Worm (Caenorhabditis elegans) whole organism, midembryonic: ENCODE data around the gene pdi-1.

ENCODE experiments used
- T22C8.4 ChIP-seq: fragments of 200-800 bp; sonication (Bioruptor generic); IDR thresholded peaks from 2 replicates; pipeline ENCODE4 v1.3.6; 2022; ENCODE audit warnings: missing genetic modification characterization, missing compliant biosample characterization
- cog-1 ChIP-seq: sonication (generic microtip); optimal IDR thresholded peaks from 2 replicates; lab custom pipeline; 2016; ENCODE audit warnings: missing genetic modification characterization, missing compliant biosample characterization
- flt-1 ChIP-seq: fragments of 200-800 bp; sonication (Bioruptor generic); IDR thresholded peaks from 2 replicates; pipeline ENCODE4 v1.3.6; 2022; ENCODE audit warnings: missing genetic modification characterization, missing compliant biosample characterization
- klf-2 ChIP-seq: fragments of 200-800 bp; sonication (Bioruptor generic); conservative IDR thresholded peaks from 2 replicates; pipeline ENCODE4 v1.3.6; 2022; ENCODE audit warnings: missing genetic modification reagents, missing genetic modification characterization, missing compliant biosample characterization
- med-1 ChIP-seq: sonication (generic microtip); optimal IDR thresholded peaks from 2 replicates; lab custom pipeline; 2017; ENCODE audit warnings: missing genetic modification characterization, mild to moderate bottlenecking, missing compliant biosample characterization, antibody characterized with exemption, missing genetic modification reagents; ENCODE audit not compliant: insufficient read depth
- ref-1 ChIP-seq: fragments of 200-800 bp; sonication (Bioruptor generic); conservative IDR thresholded peaks from 2 replicates; pipeline ENCODE4 v1.3.6; 2022; ENCODE audit warnings: missing genetic modification reagents, missing genetic modification characterization, missing compliant biosample characterization
- tab-1 ChIP-seq: fragments of 200-800 bp; sonication (Bioruptor generic); IDR thresholded peaks from 2 replicates; pipeline ENCODE4 v1.3.6; 2022; ENCODE audit warnings: missing genetic modification characterization, missing compliant biosample characterization
- ztf-23 ChIP-seq: fragments of 200-800 bp; sonication (Bioruptor generic); IDR thresholded peaks from 2 replicates; pipeline ENCODE4 v1.3.6; 2022; ENCODE audit warnings: missing genetic modification reagents, missing genetic modification characterization, missing compliant biosample characterization
- ztf-29 ChIP-seq: fragments of 200-800 bp; sonication (Bioruptor generic); IDR thresholded peaks from 2 replicates; pipeline ENCODE4 v1.3.6; 2022; ENCODE audit warnings: missing genetic modification reagents, missing genetic modification characterization, missing compliant biosample characterization

Gene pdi-1

ce11 chrIII:3734007-3734406, 32.7 kb upstream of the pdi-1 start, which contains the start of gene F34D10.3:
F34D10.3 (plus strand) TSS chrIII:3734255.
- TF ChIP-seq klf-2 (GFP tag; lab: Robert Waterston, UW) (no peak), ref-1 (GFP tag; lab: Robert Waterston, UW) (no peak), flt-1 (GFP tag; lab: Robert Waterston, UW) (no peak), tab-1 (GFP tag; lab: Robert Waterston, UW) (no peak), med-1 (GFP tag; lab: Kevin White, UChicago) (no peak), cog-1 (tag; lab: Kevin White, UChicago) (no peak), T22C8.4 (GFP tag; lab: Robert Waterston, UW) (no peak), ztf-29 (GFP tag; lab: Robert Waterston, UW) (no peak), ztf-23 (GFP tag; lab: Robert Waterston, UW) (no peak)

ce11 chrIII:3730475-3730874, 29.2 kb upstream of the pdi-1 start, which contains the start of gene F34D10.8:
F34D10.8 (plus strand) TSS chrIII:3730775.
- TF ChIP-seq flt-1 (GFP tag; lab: Robert Waterston, UW) = no peak
- TF ChIP-seq tab-1 (GFP tag; lab: Robert Waterston, UW) = no peak
- no peak for TF ChIP-seq med-1 (GFP tag; lab: Kevin White, UChicago)
- TF ChIP-seq ref-1 (GFP tag; lab: Robert Waterston, UW) = no peak
- TF ChIP-seq ztf-29 (GFP tag; lab: Robert Waterston, UW) = no peak
- TF ChIP-seq cog-1 (tag; lab: Kevin White, UChicago) = no peak
- no peak for TF ChIP-seq ztf-23 (GFP tag; lab: Robert Waterston, UW)
- no peak for TF ChIP-seq klf-2 (GFP tag; lab: Robert Waterston, UW)
- no peak for TF ChIP-seq T22C8.4 (GFP tag; lab: Robert Waterston, UW)

- no peak for TF ChIP-seq cog-1 (tag; lab: Kevin White, UChicago)
- TF ChIP-seq med-1 (GFP tag; lab: Kevin White, UChicago) = no peak
- no peak for TF ChIP-seq flt-1 (GFP tag; lab: Robert Waterston, UW)
- no peak for TF ChIP-seq ztf-29 (GFP tag; lab: Robert Waterston, UW)
- no peak for TF ChIP-seq ref-1 (GFP tag; lab: Robert Waterston, UW)
- no peak for TF ChIP-seq klf-2 (GFP tag; lab: Robert Waterston, UW)
- TF ChIP-seq tab-1 (GFP tag; lab: Robert Waterston, UW) = no peak
- no peak for TF ChIP-seq ztf-23 (GFP tag; lab: Robert Waterston, UW)
- TF ChIP-seq T22C8.4 (GFP tag; lab: Robert Waterston, UW) = no peak
Measured at ce11 chrIII:3729520-3729919, 28.3 kb upstream of the pdi-1 start, which contains the start of gene F34D10.9. F34D10.9 (minus strand) TSS chrIII:3729620.

- TF ChIP-seq T22C8.4 (GFP tag; lab: Robert Waterston, UW) (no peak), med-1 (GFP tag; lab: Kevin White, UChicago) (no peak), tab-1 (GFP tag; lab: Robert Waterston, UW) (no peak)
Measured at ce11 chrIII:3726443-3726842, 25.2 kb upstream of the pdi-1 start, which contains the start of gene gldi-5. gldi-5 (minus strand) TSS chrIII:3726500.

ce11 chrIII:3724880-3725279, 23.6 kb upstream of the pdi-1 start, which contains the start of gene C14B1.12:
C14B1.12 (minus strand) TSS chrIII:3724980.
- TF ChIP-seq klf-2 (GFP tag; lab: Robert Waterston, UW) (no peak), ztf-29 (GFP tag; lab: Robert Waterston, UW) (no peak), med-1 (GFP tag; lab: Kevin White, UChicago) (no peak), flt-1 (GFP tag; lab: Robert Waterston, UW) (no peak), tab-1 (GFP tag; lab: Robert Waterston, UW) (no peak), ref-1 (GFP tag; lab: Robert Waterston, UW) (no peak), cog-1 (tag; lab: Kevin White, UChicago) (no peak), ztf-23 (GFP tag; lab: Robert Waterston, UW) (no peak), T22C8.4 (GFP tag; lab: Robert Waterston, UW) (no peak)

ce11 chrIII:3723726-3724125, 22.5 kb upstream of the pdi-1 start:
- TF ChIP-seq klf-2 (GFP tag; lab: Robert Waterston, UW) = no peak
- no peak for TF ChIP-seq tab-1 (GFP tag; lab: Robert Waterston, UW)

- no peak for TF ChIP-seq cog-1 (tag; lab: Kevin White, UChicago)
- no peak for TF ChIP-seq ztf-23 (GFP tag; lab: Robert Waterston, UW)
- no peak for TF ChIP-seq ref-1 (GFP tag; lab: Robert Waterston, UW)
- TF ChIP-seq tab-1 (GFP tag; lab: Robert Waterston, UW) = no peak
- no peak for TF ChIP-seq med-1 (GFP tag; lab: Kevin White, UChicago)
- no peak for TF ChIP-seq T22C8.4 (GFP tag; lab: Robert Waterston, UW)
- TF ChIP-seq klf-2 (GFP tag; lab: Robert Waterston, UW) = no peak
Measured at ce11 chrIII:3719564-3719963, 18.3 kb upstream of the pdi-1 start, which contains the start of gene C14B1.8. C14B1.8 (minus strand) TSS chrIII:3719680.

- TF ChIP-seq T22C8.4 (GFP tag; lab: Robert Waterston, UW) (no peak), klf-2 (GFP tag; lab: Robert Waterston, UW) (0 out of 2 replicates have a peak, but pooled peaks have one; percentile 51), ztf-23 (GFP tag; lab: Robert Waterston, UW) (0 out of 2 replicates have a peak, but pooled peaks have one; percentile 32), ztf-29 (GFP tag; lab: Robert Waterston, UW) (no peak), ref-1 (GFP tag; lab: Robert Waterston, UW) (no peak), tab-1 (GFP tag; lab: Robert Waterston, UW) (no peak), cog-1 (tag; lab: Kevin White, UChicago) (peak; percentile 24), flt-1 (GFP tag; lab: Robert Waterston, UW) (no peak), med-1 (GFP tag; lab: Kevin White, UChicago) (no peak)
Measured at ce11 chrIII:3716073-3716659, 14.9 kb upstream of the pdi-1 start.

ce11 chrIII:3713163-3713562, 11.9 kb upstream of the pdi-1 start, which contains the start of gene nrde-1:
nrde-1 (plus strand) TSS chrIII:3713463.
- TF ChIP-seq ref-1 (GFP tag; lab: Robert Waterston, UW) (no peak), med-1 (GFP tag; lab: Kevin White, UChicago) (no peak), T22C8.4 (GFP tag; lab: Robert Waterston, UW) (no peak), flt-1 (GFP tag; lab: Robert Waterston, UW) (no peak), cog-1 (tag; lab: Kevin White, UChicago) (no peak), ztf-29 (GFP tag; lab: Robert Waterston, UW) (no peak), tab-1 (GFP tag; lab: Robert Waterston, UW) (no peak), ztf-23 (GFP tag; lab: Robert Waterston, UW) (no peak), klf-2 (GFP tag; lab: Robert Waterston, UW) (no peak)
